Fruit fly (Drosophila melanogaster) whole organism, adult: ENCODE measurements around the gene CG43064.

Experiments
- CG11617 ChIP-seq: fragments of 200-800 bp; sonication (Bioruptor generic); optimal IDR thresholded peaks from 2 replicates; lab custom pipeline; 2017; ENCODE audit warnings: mild to moderate bottlenecking, missing biosample characterization, missing genetic modification reagents, missing genetic modification characterization
- CG12768 ChIP-seq: fragments of 200-800 bp; sonication (Bioruptor generic); optimal IDR thresholded peaks from 2 replicates; lab custom pipeline; 2017; ENCODE audit warnings: missing biosample characterization, missing genetic modification characterization, mild to moderate bottlenecking, moderate library complexity, missing genetic modification reagents
- CG14711 ChIP-seq: fragments of 200-800 bp; sonication (Bioruptor generic); optimal IDR thresholded peaks from 2 replicates; lab custom pipeline; 2018; ENCODE audit warnings: missing biosample characterization, mild to moderate bottlenecking, missing genetic modification characterization, moderate library complexity
- CG1620 ChIP-seq: fragments of 200-800 bp; sonication (Bioruptor generic); optimal IDR thresholded peaks from 2 replicates; lab custom pipeline; 2016; ENCODE audit warnings: missing biosample characterization, missing genetic modification characterization
- CG33017 ChIP-seq: fragments of 200-800 bp; sonication (Bioruptor generic); optimal IDR thresholded peaks from 2 replicates; lab custom pipeline; 2018; ENCODE audit warnings: missing biosample characterization, mild to moderate bottlenecking, missing genetic modification characterization, moderate library complexity
- CG5204 ChIP-seq: fragments of 200-800 bp; sonication (Bioruptor generic); optimal IDR thresholded peaks from 2 replicates; lab custom pipeline; 2016; ENCODE audit warnings: missing biosample characterization, missing genetic modification characterization
- CG7045 ChIP-seq: fragments of 200-800 bp; sonication (Bioruptor generic); optimal IDR thresholded peaks from 2 replicates; lab custom pipeline; 2017; ENCODE audit warnings: missing biosample characterization, mild to moderate bottlenecking, missing genetic modification characterization
- CG7101 ChIP-seq: fragments of 200-800 bp; sonication (Bioruptor generic); optimal IDR thresholded peaks from 2 replicates; lab custom pipeline; 2018; ENCODE audit warnings: missing biosample characterization, mild to moderate bottlenecking, missing genetic modification characterization, moderate library complexity
- Clk ChIP-seq: fragments of 200-800 bp; sonication (Bioruptor generic); optimal IDR thresholded peaks from 2 replicates; lab custom pipeline; 2017; ENCODE audit warnings: missing biosample characterization, missing genetic modification characterization
- Crg-1 ChIP-seq: fragments of 200-800 bp; sonication (Bioruptor generic); optimal IDR thresholded peaks from 2 replicates; lab custom pipeline; 2016; ENCODE audit warnings: missing biosample characterization, missing genetic modification characterization
- Hr96 ChIP-seq: fragments of 200-800 bp; sonication (Bioruptor generic); optimal IDR thresholded peaks from 2 replicates; lab custom pipeline; 2016; ENCODE audit warnings: missing biosample characterization, missing genetic modification characterization
- Mnt ChIP-seq: fragments of 200-800 bp; sonication (Bioruptor generic); optimal IDR thresholded peaks from 2 replicates; lab custom pipeline; 2016; ENCODE audit warnings: missing biosample characterization, mild to moderate bottlenecking, missing genetic modification characterization
- bab1 ChIP-seq: fragments of 200-800 bp; sonication (Bioruptor generic); optimal IDR thresholded peaks from 3 replicates; lab custom pipeline; 2019; ENCODE audit warnings: missing biosample characterization, mild to moderate bottlenecking, missing genetic modification characterization, moderate library complexity
- cic ChIP-seq: fragments of 200-800 bp; sonication (Bioruptor generic); optimal IDR thresholded peaks from 2 replicates; lab custom pipeline; 2017; ENCODE audit warnings: missing biosample characterization, mild to moderate bottlenecking, missing genetic modification characterization, moderate library complexity
- cnc ChIP-seq, 2 experiments: fragments of >200 bp; optimal IDR thresholded peaks; 2 replicates each; lab custom pipeline; 2017
- kay ChIP-seq: fragments of 200-800 bp; sonication (Bioruptor generic); peaks from one replicate; lab custom pipeline; 2016; ENCODE audit warnings: missing biosample characterization, missing genetic modification characterization, borderline replicate concordance
- ovo ChIP-seq: fragments of 200-800 bp; sonication (Bioruptor generic); optimal IDR thresholded peaks from 2 replicates; lab custom pipeline; 2016; ENCODE audit warnings: missing biosample characterization, missing genetic modification characterization
- pad ChIP-seq: fragments of 200-800 bp; sonication (Bioruptor generic); optimal IDR thresholded peaks from 3 replicates; lab custom pipeline; 2017; ENCODE audit warnings: missing biosample characterization, missing genetic modification characterization, mild to moderate bottlenecking, moderate library complexity, missing genetic modification reagents
- tj ChIP-seq: fragments of 200-800 bp; sonication (Bioruptor generic); optimal IDR thresholded peaks from 3 replicates; lab custom pipeline; 2017; ENCODE audit warnings: missing biosample characterization, mild to moderate bottlenecking, missing genetic modification characterization, moderate library complexity
- toe ChIP-seq: fragments of 200-800 bp; sonication (Bioruptor generic); optimal IDR thresholded peaks from 2 replicates; lab custom pipeline; 2016; ENCODE audit warnings: missing biosample characterization, missing genetic modification characterization

CG43064 gene

DNA sequence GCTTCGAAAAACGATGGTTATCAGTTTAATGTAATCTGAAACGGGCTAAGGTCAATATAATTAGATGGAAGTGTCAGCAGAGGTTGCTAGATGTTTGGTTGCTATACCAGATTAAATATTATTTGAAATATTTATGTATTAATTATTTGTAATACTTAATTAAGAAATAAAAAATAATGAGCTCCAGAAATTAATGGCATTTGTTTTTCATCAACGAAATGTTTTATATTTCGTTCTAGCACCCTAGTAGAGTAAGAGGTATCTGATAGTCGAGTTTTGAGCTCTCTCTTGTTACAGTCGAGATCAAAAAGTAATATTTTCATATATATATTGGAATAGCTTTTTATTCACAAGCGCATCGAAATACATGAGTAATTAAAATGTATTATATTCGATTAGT lies 34.9 kb downstream of the CG43064 start:
- TF ChIP-seq Clk (GFP tag; lab: Kevin White, UChicago) (no peak), pad (GFP tag; lab: Kevin White, UChicago) (no peak), CG14711 (tag; lab: Kevin White, UChicago) (no peak), cnc (optimal IDR thresholded peaks at IDR 0.05; lab: Kevin White, UChicago) (no peak), CG33017 (tag; lab: Kevin White, UChicago) (no peak), toe (GFP tag; lab: Kevin White, UChicago) (no peak), CG5204 (no peak), bab1 (GFP tag; lab: Kevin White, UChicago) (no peak), CG11617 (GFP tag; lab: Kevin White, UChicago) (no peak), kay (GFP tag; lab: Kevin White, UChicago) (no peak), ovo (GFP tag; lab: Kevin White, UChicago) (no peak), tj (GFP tag; lab: Kevin White, UChicago) (no peak), cic (GFP tag; lab: Kevin White, UChicago) (no peak), Mnt (GFP tag; lab: Kevin White, UChicago) (no peak)

DNA sequence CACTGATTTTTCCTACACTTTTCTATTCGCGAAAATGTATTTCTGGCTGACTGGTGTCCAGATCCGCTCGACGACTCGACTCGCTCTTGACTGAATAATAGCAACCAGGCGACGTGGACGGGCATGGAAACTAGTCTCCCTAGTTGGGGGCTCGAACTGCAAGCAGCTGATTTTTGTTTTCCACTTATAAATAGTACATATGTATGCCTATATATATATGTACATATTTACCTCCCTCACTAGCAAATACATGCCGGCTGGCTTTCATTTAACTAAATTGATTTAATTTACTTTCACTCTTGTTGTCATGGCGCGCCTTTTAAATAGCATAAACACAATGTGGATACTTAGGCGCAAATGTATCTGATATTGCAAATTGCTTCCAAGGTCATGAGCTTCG lies 35.8 kb downstream of the CG43064 start, which contains the start of gene Gcat:
Gene Gcat (minus strand): TSS at position 101 of the 400 bp plus-strand sequence.
- TF ChIP-seq CG5204 (no peak), CG33017 (tag; lab: Kevin White, UChicago) (no peak), CG12768 (no peak), Clk (GFP tag; lab: Kevin White, UChicago) (no peak), ovo (GFP tag; lab: Kevin White, UChicago) (no peak), Hr96 (GFP tag; lab: Kevin White, UChicago) (no peak), CG14711 (tag; lab: Kevin White, UChicago) (no peak), bab1 (GFP tag; lab: Kevin White, UChicago) (no peak), toe (GFP tag; lab: Kevin White, UChicago) (no peak), kay (GFP tag; lab: Kevin White, UChicago) (no peak), cnc (optimal IDR thresholded peaks at IDR 0.05; lab: Kevin White, UChicago) (no peak), Crg-1 (GFP tag; lab: Kevin White, UChicago) (no peak), CG1620 (GFP tag; lab: Kevin White, UChicago) (no peak), pad (GFP tag; lab: Kevin White, UChicago) (no peak), tj (GFP tag; lab: Kevin White, UChicago) (no peak), CG7045 (GFP tag; lab: Kevin White, UChicago) (no peak), CG7101 (no peak), Mnt (GFP tag; lab: Kevin White, UChicago) (no peak), cic (GFP tag; lab: Kevin White, UChicago) (no peak), CG11617 (GFP tag; lab: Kevin White, UChicago) (no peak)

DNA sequence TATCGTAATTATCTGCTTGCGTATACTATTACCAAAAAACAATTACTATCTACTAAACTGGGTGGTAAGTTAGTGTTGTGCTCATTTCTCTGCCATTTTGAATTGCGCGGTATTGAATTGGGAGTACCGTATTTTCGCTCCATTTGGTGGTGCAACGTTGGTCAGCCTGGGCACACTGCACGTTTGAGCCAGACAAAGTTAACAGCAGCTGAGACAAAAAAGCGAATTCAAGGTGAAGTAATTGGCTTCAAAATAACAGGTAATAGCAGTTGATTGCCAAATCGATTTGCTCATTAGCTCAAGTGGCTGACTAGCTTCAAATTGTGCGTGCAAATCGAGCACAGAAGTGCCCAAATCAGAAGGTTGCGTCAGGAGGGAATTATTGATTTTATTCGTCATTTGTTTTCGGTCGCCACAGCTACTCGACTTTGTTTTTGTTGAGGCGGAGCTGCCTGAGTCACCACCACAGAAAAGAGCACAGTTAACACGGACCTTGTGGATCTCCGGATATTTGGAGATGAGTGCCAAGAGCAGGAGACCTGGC lies 41.0 kb downstream of the CG43064 start, which contains the start of gene Klp68D:
Gene Klp68D (plus strand): TSS at position 175 of the 544 bp plus-strand sequence.
- peak; percentile 48 for TF ChIP-seq kay (GFP tag; lab: Kevin White, UChicago)
- TF ChIP-seq CG5204: no peak
- TF ChIP-seq tj (GFP tag; lab: Kevin White, UChicago): no peak
- TF ChIP-seq bab1 (GFP tag; lab: Kevin White, UChicago): peak; percentile 34
- TF ChIP-seq Crg-1 (GFP tag; lab: Kevin White, UChicago): no peak

DNA sequence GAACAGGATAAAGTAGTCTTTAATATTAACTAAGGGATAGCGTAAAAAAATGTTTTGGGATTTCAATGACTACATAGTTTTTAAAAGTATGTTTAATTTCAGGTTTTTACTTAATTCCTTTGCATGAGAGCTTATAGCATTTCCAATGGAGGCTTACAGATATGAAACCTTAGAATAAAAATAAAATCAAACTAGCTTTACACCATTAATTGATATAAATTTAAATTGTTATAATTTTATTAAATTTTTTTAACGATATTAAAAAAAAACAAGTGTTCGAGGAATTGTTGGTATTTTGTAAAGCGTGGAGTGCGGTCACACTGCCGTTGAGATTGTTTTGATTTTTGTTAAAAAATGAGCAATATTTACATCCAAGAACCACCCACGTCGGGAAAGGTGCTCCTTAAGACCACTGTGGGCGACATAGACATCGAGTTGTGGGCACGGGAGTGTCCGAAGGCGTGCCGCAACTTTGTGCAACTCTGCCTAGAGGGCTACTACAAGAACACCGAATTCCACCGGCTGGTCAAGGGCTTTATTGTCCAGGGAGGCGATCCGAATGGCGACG lies 43.2 kb downstream of the CG43064 start, which contains the start of the genes twy and CG10907:
Gene twy (minus strand): TSS at position 51 of the 568 bp plus-strand sequence.
Gene CG10907 (plus strand): TSS at position 282 of the 568 bp plus-strand sequence.
- no peak for TF ChIP-seq ovo (GFP tag; lab: Kevin White, UChicago)
- TF ChIP-seq CG14711 (tag; lab: Kevin White, UChicago): no peak
- TF ChIP-seq CG5204: no peak
- TF ChIP-seq CG7045 (GFP tag; lab: Kevin White, UChicago): no peak
- no peak for TF ChIP-seq Clk (GFP tag; lab: Kevin White, UChicago)
- TF ChIP-seq CG11617 (GFP tag; lab: Kevin White, UChicago): no peak
- TF ChIP-seq Mnt (GFP tag; lab: Kevin White, UChicago): no peak
- TF ChIP-seq CG33017 (tag; lab: Kevin White, UChicago): no peak
- TF ChIP-seq CG1620 (GFP tag; lab: Kevin White, UChicago): no peak

DNA sequence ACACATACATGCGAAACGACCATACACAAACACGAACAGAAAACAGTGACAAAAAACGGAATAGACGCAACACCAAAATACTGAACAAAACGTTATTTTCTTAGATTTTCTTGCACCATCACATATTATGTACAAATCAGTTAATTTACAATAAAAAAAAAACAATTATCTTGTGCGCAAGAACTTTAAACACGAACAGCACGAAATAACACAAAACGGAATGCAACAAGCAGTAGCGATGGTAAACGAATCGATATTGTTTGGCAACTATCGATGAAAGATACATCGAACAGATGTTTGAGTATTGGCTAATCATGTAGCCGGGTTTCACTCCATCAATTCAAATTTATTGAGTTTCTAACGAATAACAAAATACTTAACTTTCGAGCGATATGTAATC lies 46.7 kb downstream of the CG43064 start, which contains the start of gene Pi3K68D:
Gene Pi3K68D (minus strand): TSS at position 241 of the 400 bp plus-strand sequence.
- TF ChIP-seq Crg-1 (GFP tag; lab: Kevin White, UChicago): no peak
- TF ChIP-seq Clk (GFP tag; lab: Kevin White, UChicago): no peak
- no peak for TF ChIP-seq cnc (optimal IDR thresholded peaks at IDR 0.05; lab: Kevin White, UChicago)
- no peak for TF ChIP-seq pad (GFP tag; lab: Kevin White, UChicago)
- no peak for TF ChIP-seq CG33017 (tag; lab: Kevin White, UChicago)
- peak; percentile 36 for TF ChIP-seq bab1 (GFP tag; lab: Kevin White, UChicago)
- TF ChIP-seq cic (GFP tag; lab: Kevin White, UChicago): no peak
- no peak for TF ChIP-seq CG5204
- TF ChIP-seq CG14711 (tag; lab: Kevin White, UChicago): no peak
- TF ChIP-seq Mnt (GFP tag; lab: Kevin White, UChicago): no peak
- TF ChIP-seq tj (GFP tag; lab: Kevin White, UChicago): no peak
- no peak for TF ChIP-seq ovo (GFP tag; lab: Kevin White, UChicago)
- TF ChIP-seq Hr96 (GFP tag; lab: Kevin White, UChicago): no peak
- TF ChIP-seq CG1620 (GFP tag; lab: Kevin White, UChicago): peak; percentile 4
- TF ChIP-seq kay (GFP tag; lab: Kevin White, UChicago): peak; percentile 93
- no peak for TF ChIP-seq CG7045 (GFP tag; lab: Kevin White, UChicago)
- no peak for TF ChIP-seq CG11617 (GFP tag; lab: Kevin White, UChicago)
- no peak for TF ChIP-seq CG12768
- peak; percentile 13 for TF ChIP-seq toe (GFP tag; lab: Kevin White, UChicago)
- peak; percentile 15 for TF ChIP-seq CG7101
